Worm (Caenorhabditis elegans) whole organism, L4/young adult: ENCODE results near the gene F14F9.2.

ENCODE experiments used
- W03F9.2 ChIP-seq: fragments of 150-350 bp; optimal IDR thresholded peaks from 2 replicates; lab custom pipeline; 2014; ENCODE audit warnings: missing biosample characterization, missing genetic modification characterization
- dao-5 ChIP-seq: sonication (generic microtip); optimal IDR thresholded peaks from 2 replicates; lab custom pipeline; 2016; ENCODE audit warnings: missing genotype, missing genetic modification characterization, moderate library complexity, missing compliant biosample characterization
- him-1 ChIP-seq: sonication (generic microtip); optimal IDR thresholded peaks from 2 replicates; lab custom pipeline; 2016; ENCODE audit warnings: missing genotype, missing genetic modification reagents, missing genetic modification characterization, missing compliant biosample characterization

The F14F9.2 gene

ce11 chrV:5143785-5144184 is 856 bp upstream of the F14F9.2 start, which contains the start of gene srh-129:
srh-129 (minus strand) TSS chrV:5143885.
- TF ChIP-seq dao-5 (tag; lab: Kevin White, UChicago): no peak

- no peak for TF ChIP-seq him-1
Measured at ce11 chrV:5146394-5146793, 1.8 kb downstream of the F14F9.2 start, which contains the start of gene F14F9.6. F14F9.6 (minus strand) TSS chrV:5146494.

- TF ChIP-seq W03F9.2 (no peak), dao-5 (tag; lab: Kevin White, UChicago) (no peak), him-1 (no peak)
Measured at ce11 chrV:5150880-5151279, 6.2 kb downstream of the F14F9.2 start, which contains the start of gene srh-130. srh-130 (plus strand) TSS chrV:5151180.

- TF ChIP-seq W03F9.2: no peak
- no peak for TF ChIP-seq him-1
- no peak for TF ChIP-seq dao-5 (tag; lab: Kevin White, UChicago)
Measured at ce11 chrV:5155516-5155915, 10.9 kb downstream of the F14F9.2 start, which contains the start of gene srx-38. srx-38 (minus strand) TSS chrV:5155616.

- no peak for TF ChIP-seq W03F9.2
- TF ChIP-seq dao-5 (tag; lab: Kevin White, UChicago): no peak
- no peak for TF ChIP-seq him-1
Measured at ce11 chrV:5157660-5158059, 13.0 kb downstream of the F14F9.2 start, which contains the start of gene srx-39. srx-39 (minus strand) TSS chrV:5157760.

ce11 chrV:5158302-5158701 is 13.7 kb downstream of the F14F9.2 start, which contains the start of gene abu-15:
abu-15 (plus strand) TSS chrV:5158602.
- no peak for TF ChIP-seq him-1
- no peak for TF ChIP-seq dao-5 (tag; lab: Kevin White, UChicago)
- no peak for TF ChIP-seq W03F9.2

- TF ChIP-seq W03F9.2 (no peak), him-1 (no peak), dao-5 (tag; lab: Kevin White, UChicago) (no peak)
Measured at ce11 chrV:5161792-5162191, 17.2 kb downstream of the F14F9.2 start, which contains the start of gene abu-6. abu-6 (minus strand) TSS chrV:5161892.

ce11 chrV:5164682-5165081 is 20.0 kb downstream of the F14F9.2 start, which contains the start of gene abu-7:
abu-7 (minus strand) TSS chrV:5164782.
- TF ChIP-seq dao-5 (tag; lab: Kevin White, UChicago) (no peak), W03F9.2 (no peak), him-1 (no peak)

- TF ChIP-seq dao-5 (tag; lab: Kevin White, UChicago): no peak
- TF ChIP-seq him-1: no peak
- no peak for TF ChIP-seq W03F9.2
Measured at ce11 chrV:5165426-5165825, 20.8 kb downstream of the F14F9.2 start, which contains the start of gene srw-140. srw-140 (plus strand) TSS chrV:5165726.

- TF ChIP-seq dao-5 (tag; lab: Kevin White, UChicago) (no peak), W03F9.2 (no peak), him-1 (no peak)
Measured at ce11 chrV:5169586-5169985, 24.9 kb downstream of the F14F9.2 start, which contains the start of gene srt-64. srt-64 (minus strand) TSS chrV:5169686.

ce11 chrV:5172833-5173232 is 28.2 kb downstream of the F14F9.2 start, which contains the start of gene srt-65:
srt-65 (minus strand) TSS chrV:5172933.
- TF ChIP-seq him-1 (no peak), dao-5 (tag; lab: Kevin White, UChicago) (no peak), W03F9.2 (no peak)

- no peak for TF ChIP-seq dao-5 (tag; lab: Kevin White, UChicago)
- TF ChIP-seq him-1: no peak
Measured at ce11 chrV:5177209-5177608, 32.6 kb downstream of the F14F9.2 start, which contains the start of gene ugt-51. ugt-51 (minus strand) TSS chrV:5177309.

- TF ChIP-seq W03F9.2: no peak
Measured at ce11 chrV:5178051-5178450, 33.4 kb downstream of the F14F9.2 start.

- no peak for TF ChIP-seq him-1
- TF ChIP-seq W03F9.2: no peak
- no peak for TF ChIP-seq dao-5 (tag; lab: Kevin White, UChicago)
Measured at ce11 chrV:5181612-5182011, 37.0 kb downstream of the F14F9.2 start, which contains the start of gene C03A7.2. C03A7.2 (plus strand) TSS chrV:5181912.

- TF ChIP-seq W03F9.2 (no peak), dao-5 (tag; lab: Kevin White, UChicago) (no peak), him-1 (no peak)
Measured at ce11 chrV:5192501-5192900, 47.9 kb downstream of the F14F9.2 start, which contains the start of gene C03A7.13. C03A7.13 (minus strand) TSS chrV:5192543.

- TF ChIP-seq him-1: no peak
- TF ChIP-seq dao-5 (tag; lab: Kevin White, UChicago): no peak
- TF ChIP-seq W03F9.2: no peak
Measured at ce11 chrV:5194508-5194907, 49.9 kb downstream of the F14F9.2 start, which contains the start of gene abu-8. abu-8 (minus strand) TSS chrV:5194608.
